Worm (Caenorhabditis elegans) whole organism, young adult: ENCODE data around the gene wht-7.
A peak's percentile ranks its signal among the peaks of the same experiment; 100 is the strongest.

Experiments
- C06A6.2 ChIP-seq: fragments of 200-800 bp; sonication (Bioruptor generic); conservative IDR thresholded peaks from 2 replicates; pipeline ENCODE4 v1.3.6; 2022; ENCODE audit warnings: missing genetic modification characterization, missing compliant biosample characterization
- ama-1 ChIP-seq, 3 experiments: fragments of 150-350 bp in 1 of 3; sonication (generic microtip) in 2 of 3; optimal IDR thresholded peaks; 2 replicates each; lab custom pipeline; 2014 to 2018; ENCODE audit warnings: missing biosample characterization in 2 of 3, missing genetic modification characterization in 2 of 3, missing genetic modification reagents in 2 of 3
- athp-1 ChIP-seq: sonication (generic microtip); optimal IDR thresholded peaks from 2 replicates; lab custom pipeline; 2017; ENCODE audit warnings: mild to moderate bottlenecking, missing genetic modification characterization, missing compliant biosample characterization
- hlh-12 ChIP-seq: sonication (generic microtip); optimal IDR thresholded peaks from 2 replicates; lab custom pipeline; 2016; ENCODE audit warnings: missing genetic modification characterization, missing compliant biosample characterization
- lir-1 ChIP-seq: fragments of 200-800 bp; sonication (Bioruptor generic); conservative IDR thresholded peaks from 2 replicates; pipeline ENCODE4 v1.3.6; 2022; ENCODE audit warnings: missing genetic modification reagents, missing genetic modification characterization, missing compliant biosample characterization
- madf-3 ChIP-seq: fragments of 200-800 bp; sonication (Bioruptor generic); IDR thresholded peaks from 2 replicates; pipeline ENCODE4 v1.3.6; 2022; ENCODE audit warnings: missing genetic modification reagents, missing genetic modification characterization, missing compliant biosample characterization
- madf-6 ChIP-seq: fragments of 200-800 bp; sonication (Bioruptor generic); IDR thresholded peaks from 2 replicates; pipeline ENCODE4 v1.3.6; 2022; ENCODE audit warnings: missing genetic modification reagents, missing genetic modification characterization, missing compliant biosample characterization
- nfya-1 ChIP-seq: sonication (generic microtip); optimal IDR thresholded peaks from 2 replicates; lab custom pipeline; 2017; ENCODE audit warnings: antibody characterized with exemption, missing compliant biosample characterization, missing genetic modification characterization, borderline replicate concordance; ENCODE audit not compliant: insufficient read depth
- tbx-9 ChIP-seq: sonication (generic microtip); optimal IDR thresholded peaks from 2 replicates; lab custom pipeline; 2016; ENCODE audit warnings: borderline replicate concordance, missing genetic modification characterization, inconsistent platforms, missing compliant biosample characterization

DNA sequence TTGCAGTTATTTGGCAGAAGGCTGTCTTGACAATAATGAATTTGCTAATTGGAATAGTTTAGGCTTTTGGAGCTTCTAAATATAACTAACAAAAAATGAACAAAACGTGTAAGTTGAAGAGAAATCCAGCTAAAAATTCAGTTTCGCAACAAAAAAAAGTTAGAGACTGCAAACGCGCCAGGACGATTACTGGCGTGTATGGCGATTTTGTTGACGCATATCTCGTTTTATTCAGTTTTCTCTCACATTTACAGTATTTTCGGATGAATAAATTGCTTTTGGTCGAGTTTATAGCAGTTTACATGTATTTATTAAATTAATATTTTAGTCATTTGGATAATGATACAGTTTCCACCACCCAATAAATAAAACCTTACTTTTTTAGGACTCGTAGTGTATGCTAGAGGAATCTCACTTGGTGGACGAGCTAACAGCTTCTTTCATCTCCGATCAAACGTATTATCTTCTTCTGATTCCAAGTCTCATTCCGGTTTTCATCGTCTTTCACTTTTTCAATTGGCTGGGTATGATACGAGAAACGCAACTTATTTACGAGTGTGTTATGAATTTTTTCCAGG is 23.7 kb upstream of the wht-7 start, which contains the start of the genes abcf-3 and F42A10.5:
- TF ChIP-seq madf-3 (GFP tag; lab: Robert Waterston, UW) = no peak
- no peak for TF ChIP-seq hlh-12 (tag; lab: Kevin White, UChicago)
- peak; percentile 55; the same call in 1 of the 2 replicates for TF ChIP-seq madf-6 (GFP tag; lab: Robert Waterston, UW)
- TF ChIP-seq lir-1 (GFP tag; lab: Robert Waterston, UW) = no peak
- TF ChIP-seq tbx-9 (tag; lab: Kevin White, UChicago) = no peak
- no peak for TF ChIP-seq C06A6.2 (GFP tag; lab: Robert Waterston, UW)
- no peak for TF ChIP-seq ama-1 (optimal IDR thresholded peaks at IDR 0.05; lab: Kevin White, UChicago)
- TF ChIP-seq ama-1 (GFP tag; optimal IDR thresholded peaks at IDR 0.05; lab: Kevin White, UChicago) = no peak
- no peak for TF ChIP-seq athp-1
- TF ChIP-seq nfya-1 (tag; lab: Kevin White, UChicago) = no peak
